Worm (Caenorhabditis elegans) whole organism, L4 larva: ENCODE results near the gene T05A8.6.

ENCODE experiments used
- D1046.2 ChIP-seq: fragments of 200-800 bp; sonication (Bioruptor generic); IDR thresholded peaks from 2 replicates; pipeline ENCODE4 v1.3.6; 2022; ENCODE audit warnings: missing genetic modification characterization, missing compliant biosample characterization
- F10B5.3 ChIP-seq: sonication (generic microtip); optimal IDR thresholded peaks from 2 replicates; lab custom pipeline; 2016; ENCODE audit warnings: mild to moderate bottlenecking, missing genetic modification characterization, missing compliant biosample characterization
- F26F4.8 ChIP-seq: fragments of 200-800 bp; sonication (Bioruptor generic); conservative IDR thresholded peaks from 2 replicates; pipeline ENCODE4 v1.3.6; 2022; ENCODE audit warnings: missing genetic modification characterization, missing compliant biosample characterization
- F37D6.2 ChIP-seq: sonication (generic microtip); optimal IDR thresholded peaks from 2 replicates; lab custom pipeline; 2016; ENCODE audit warnings: mild to moderate bottlenecking, missing genetic modification characterization, missing compliant biosample characterization
- F44E2.7 ChIP-seq: fragments of 200-800 bp; sonication (Bioruptor generic); IDR thresholded peaks from 2 replicates; pipeline ENCODE4 v2.1.2; 2022; ENCODE audit warnings: missing genetic modification characterization, missing compliant biosample characterization
- F49E8.2 ChIP-seq: sonication (generic microtip); optimal IDR thresholded peaks from 2 replicates; lab custom pipeline; 2016; ENCODE audit warnings: missing compliant biosample characterization, mild to moderate bottlenecking, missing genetic modification characterization, borderline replicate concordance
- T20F7.1 ChIP-seq: fragments of 200-800 bp; sonication (Bioruptor generic); optimal IDR thresholded peaks from 2 replicates; lab custom pipeline; 2018; ENCODE audit warnings: mild to moderate bottlenecking, missing genetic modification characterization, missing compliant biosample characterization
- Y105C5A.15 ChIP-seq: fragments of 200-800 bp; sonication (Bioruptor generic); IDR thresholded peaks from 2 replicates; pipeline ENCODE4 v1.3.6; 2022; ENCODE audit warnings: missing genetic modification characterization, missing compliant biosample characterization
- Y48G9A.11 ChIP-seq: fragments of 200-800 bp; sonication (Bioruptor generic); IDR thresholded peaks from 2 replicates; pipeline ENCODE4 v1.3.6; 2022; ENCODE audit warnings: missing genetic modification reagents, missing genetic modification characterization, missing compliant biosample characterization
- ZK546.5 ChIP-seq, 2 experiments: sonication (generic microtip); optimal IDR thresholded peaks; 2 replicates each; lab custom pipeline; 2017; ENCODE audit warnings: missing biosample characterization in 2 of 2, missing genetic modification characterization in 2 of 2
- aha-1 ChIP-seq: fragments of 150-350 bp; peaks from one replicate; lab custom pipeline; 2014; ENCODE audit warnings: missing biosample characterization, missing genetic modification characterization
- ama-1 ChIP-seq: fragments of 150-350 bp; optimal IDR thresholded peaks from 2 replicates; lab custom pipeline; 2014; ENCODE audit warnings: inconsistent platforms, mixed read lengths
- ceh-32 ChIP-seq: sonication (generic microtip); optimal IDR thresholded peaks from 2 replicates; lab custom pipeline; 2016; ENCODE audit warnings: mild to moderate bottlenecking, missing genetic modification characterization, missing compliant biosample characterization; ENCODE audit not compliant: poor library complexity
- ceh-44 ChIP-seq: fragments of 200-800 bp; sonication (Bioruptor generic); IDR thresholded peaks from 2 replicates; pipeline ENCODE4 v1.3.6; 2022; ENCODE audit warnings: missing genetic modification reagents, missing genetic modification characterization, missing compliant biosample characterization
- cey-2 ChIP-seq: sonication (generic microtip); optimal IDR thresholded peaks from 3 replicates; lab custom pipeline; 2017; ENCODE audit warnings: missing genetic modification characterization, mild to moderate bottlenecking, missing compliant biosample characterization, antibody characterized with exemption, borderline replicate concordance; ENCODE audit not compliant: insufficient read depth
- ctbp-1 ChIP-seq: fragments of 200-800 bp; sonication (Bioruptor generic); IDR thresholded peaks from 2 replicates; pipeline ENCODE4 v1.3.6; 2022; ENCODE audit warnings: missing genetic modification reagents, missing genetic modification characterization, missing compliant biosample characterization
- daf-12 ChIP-seq: fragments of 150-350 bp; optimal IDR thresholded peaks from 2 replicates; lab custom pipeline; 2014; ENCODE audit warnings: missing biosample characterization, missing genetic modification reagents, missing genetic modification characterization
- dmd-6 ChIP-seq: fragments of 200-800 bp; sonication (Bioruptor generic); IDR thresholded peaks from 2 replicates; pipeline ENCODE4 v1.3.6; 2022; ENCODE audit warnings: missing genetic modification reagents, missing genetic modification characterization, missing compliant biosample characterization
- dmd-8 ChIP-seq: fragments of 200-800 bp; sonication (Bioruptor generic); IDR thresholded peaks from 2 replicates; pipeline ENCODE4 v1.3.6; 2022; ENCODE audit warnings: missing genetic modification characterization, missing compliant biosample characterization
- dmd-9 ChIP-seq: fragments of 200-800 bp; sonication (Bioruptor generic); IDR thresholded peaks from 2 replicates; pipeline ENCODE4 v1.3.6; 2022; ENCODE audit warnings: missing genetic modification reagents, missing genetic modification characterization, missing compliant biosample characterization
- dpl-1 ChIP-seq: fragments of 150-350 bp; optimal IDR thresholded peaks from 2 replicates; lab custom pipeline; 2014; ENCODE audit warnings: missing biosample characterization, missing genetic modification reagents, missing genetic modification characterization
- dve-1 ChIP-seq: sonication (generic microtip); optimal IDR thresholded peaks from 2 replicates; lab custom pipeline; 2017; ENCODE audit warnings: antibody characterized with exemption, mild to moderate bottlenecking, missing genetic modification characterization, missing compliant biosample characterization; ENCODE audit not compliant: insufficient read depth
- egl-27 ChIP-seq: sonication (generic microtip); optimal IDR thresholded peaks from 3 replicates; lab custom pipeline; 2017; ENCODE audit warnings: missing biosample characterization, missing genetic modification reagents, missing genetic modification characterization
- egl-43 ChIP-seq: fragments of 200-800 bp; sonication (Bioruptor generic); IDR thresholded peaks from 2 replicates; pipeline ENCODE4 v1.3.6; 2022; ENCODE audit warnings: missing genetic modification reagents, missing genetic modification characterization, missing compliant biosample characterization
- hif-1 ChIP-seq, 2 experiments: sonication (generic microtip); optimal IDR thresholded peaks; 2 replicates each; lab custom pipeline; 2016 to 2017; ENCODE audit warnings: missing compliant biosample characterization in 2 of 2, missing genetic modification characterization in 2 of 2, missing genetic modification reagents in 2 of 2, missing genotype in 2 of 2, mild to moderate bottlenecking in 1 of 2
- hmg-1.1 ChIP-seq: fragments of 200-800 bp; sonication (Bioruptor generic); IDR thresholded peaks from 2 replicates; pipeline ENCODE4 v1.3.6; 2022; ENCODE audit warnings: missing genetic modification reagents, missing genetic modification characterization, missing compliant biosample characterization
- lim-7 ChIP-seq: fragments of 200-800 bp; sonication (Bioruptor generic); IDR thresholded peaks from 2 replicates; pipeline ENCODE4 v1.3.6; 2022; ENCODE audit warnings: missing genetic modification characterization, missing compliant biosample characterization
- lin-1 ChIP-seq: fragments of 200-800 bp; sonication (Bioruptor generic); IDR thresholded peaks from 2 replicates; pipeline ENCODE4 v1.3.6; 2022; ENCODE audit warnings: missing genetic modification reagents, missing genetic modification characterization, missing compliant biosample characterization
- lin-15B ChIP-seq: fragments of 150-350 bp; sonication (generic microtip); optimal IDR thresholded peaks from 3 replicates; lab custom pipeline; 2014; ENCODE audit warnings: missing biosample characterization, missing genetic modification characterization
- lin-29 ChIP-seq: fragments of 200-800 bp; sonication (Bioruptor generic); IDR thresholded peaks from 2 replicates; pipeline ENCODE4 v1.3.6; 2022; ENCODE audit warnings: missing genetic modification reagents, missing genetic modification characterization, missing compliant biosample characterization
- lin-38 ChIP-seq: fragments of 200-800 bp; sonication (Bioruptor generic); IDR thresholded peaks from 2 replicates; pipeline ENCODE4 v1.3.6; 2022; ENCODE audit warnings: missing genetic modification reagents, missing genetic modification characterization, missing compliant biosample characterization
- lin-39 ChIP-seq: fragments of 150-350 bp; optimal IDR thresholded peaks from 2 replicates; lab custom pipeline; 2014; ENCODE audit warnings: missing biosample characterization, missing genetic modification reagents, missing genetic modification characterization
- madf-5 ChIP-seq, 2 experiments: fragments of 200-800 bp; sonication (Bioruptor generic); IDR thresholded peaks; 2 replicates each; pipeline ENCODE4 v1.3.6; 2022; ENCODE audit warnings: missing compliant biosample characterization in 2 of 2, missing genetic modification characterization in 2 of 2
- madf-9 ChIP-seq: fragments of 200-800 bp; sonication (Bioruptor generic); conservative IDR thresholded peaks from 2 replicates; pipeline ENCODE4 v1.3.6; 2022; ENCODE audit warnings: missing genetic modification reagents, missing genetic modification characterization, missing compliant biosample characterization
- mdl-1 ChIP-seq, 2 experiments: fragments of 150-350 bp in 1 of 2; sonication (generic microtip) in 1 of 2; optimal IDR thresholded peaks; 2 replicates each; lab custom pipeline; 2014 to 2017; ENCODE audit warnings: missing biosample characterization in 2 of 2, missing genetic modification characterization in 2 of 2
- nhr-10 ChIP-seq: fragments of 150-350 bp; optimal IDR thresholded peaks from 2 replicates; lab custom pipeline; 2014; ENCODE audit warnings: missing biosample characterization, missing genetic modification characterization
- nhr-237 ChIP-seq: sonication (generic microtip); optimal IDR thresholded peaks from 2 replicates; lab custom pipeline; 2017; ENCODE audit warnings: missing biosample characterization, missing genetic modification characterization
- nhr-28 ChIP-seq: fragments of 150-350 bp; optimal IDR thresholded peaks from 2 replicates; lab custom pipeline; 2014; ENCODE audit warnings: missing biosample characterization, missing genetic modification characterization
- nhr-41 ChIP-seq: fragments of 200-800 bp; sonication (Bioruptor generic); IDR thresholded peaks from 2 replicates; pipeline ENCODE4 v1.3.6; 2022; ENCODE audit warnings: missing genetic modification reagents, missing genetic modification characterization, missing compliant biosample characterization
- nhr-77 ChIP-seq: fragments of 150-350 bp; optimal IDR thresholded peaks from 2 replicates; lab custom pipeline; 2014; ENCODE audit warnings: missing biosample characterization, missing genetic modification characterization
- pha-4 ChIP-seq, 2 experiments: fragments of 150-350 bp in 1 of 2; fragments of 200-800 bp in 1 of 2; sonication (Bioruptor generic) in 1 of 2; IDR thresholded peaks in 1 of 2; optimal IDR thresholded peaks in 1 of 2; 2 replicates each; pipeline versions ENCODE4 v1.3.6 to Lab custom; 2014 to 2022; ENCODE audit warnings: missing genetic modification characterization in 2 of 2, missing genetic modification reagents in 2 of 2, missing biosample characterization in 1 of 2, missing compliant biosample characterization in 1 of 2
- php-3 ChIP-seq: fragments of 200-800 bp; sonication (Bioruptor generic); IDR thresholded peaks from 2 replicates; pipeline ENCODE4 v1.3.6; 2022; ENCODE audit warnings: missing genetic modification reagents, missing genetic modification characterization, missing compliant biosample characterization
- pqm-1 ChIP-seq: sonication (generic microtip); optimal IDR thresholded peaks from 2 replicates; lab custom pipeline; 2017; ENCODE audit warnings: missing biosample characterization, missing genetic modification characterization
- sdz-12 ChIP-seq: fragments of 200-800 bp; sonication (Bioruptor generic); optimal IDR thresholded peaks from 2 replicates; lab custom pipeline; 2018; ENCODE audit warnings: mild to moderate bottlenecking, missing genetic modification characterization, missing compliant biosample characterization
- skn-1 ChIP-seq: fragments of 150-350 bp; optimal IDR thresholded peaks from 2 replicates; lab custom pipeline; 2014; ENCODE audit warnings: missing biosample characterization, missing genetic modification characterization
- snpc-4 ChIP-seq: fragments of 150-350 bp; optimal IDR thresholded peaks from 2 replicates; lab custom pipeline; 2014; ENCODE audit warnings: missing biosample characterization, missing genetic modification characterization
- spr-3 ChIP-seq: fragments of 200-800 bp; sonication (Bioruptor generic); optimal IDR thresholded peaks from 2 replicates; lab custom pipeline; 2018; ENCODE audit warnings: mild to moderate bottlenecking, missing genetic modification characterization, missing compliant biosample characterization
- unc-130 ChIP-seq: sonication (generic microtip); optimal IDR thresholded peaks from 2 replicates; lab custom pipeline; 2016; ENCODE audit warnings: missing genetic modification reagents, missing genetic modification characterization, missing compliant biosample characterization
- unc-39 ChIP-seq: sonication (generic microtip); optimal IDR thresholded peaks from 2 replicates; lab custom pipeline; 2017; ENCODE audit warnings: missing biosample characterization, missing genetic modification characterization
- zfp-3 ChIP-seq: fragments of 200-800 bp; sonication (Bioruptor generic); conservative IDR thresholded peaks from 2 replicates; pipeline ENCODE4 v1.3.6; 2022; ENCODE audit warnings: missing genetic modification reagents, missing genetic modification characterization, missing compliant biosample characterization
- zip-2 ChIP-seq: fragments of 150-350 bp; optimal IDR thresholded peaks from 2 replicates; lab custom pipeline; 2014; ENCODE audit warnings: missing biosample characterization, missing genetic modification characterization
- ztf-11 ChIP-seq: fragments of 150-350 bp; optimal IDR thresholded peaks from 2 replicates; lab custom pipeline; 2014; ENCODE audit warnings: missing biosample characterization, missing genetic modification characterization

Gene T05A8.6

DNA sequence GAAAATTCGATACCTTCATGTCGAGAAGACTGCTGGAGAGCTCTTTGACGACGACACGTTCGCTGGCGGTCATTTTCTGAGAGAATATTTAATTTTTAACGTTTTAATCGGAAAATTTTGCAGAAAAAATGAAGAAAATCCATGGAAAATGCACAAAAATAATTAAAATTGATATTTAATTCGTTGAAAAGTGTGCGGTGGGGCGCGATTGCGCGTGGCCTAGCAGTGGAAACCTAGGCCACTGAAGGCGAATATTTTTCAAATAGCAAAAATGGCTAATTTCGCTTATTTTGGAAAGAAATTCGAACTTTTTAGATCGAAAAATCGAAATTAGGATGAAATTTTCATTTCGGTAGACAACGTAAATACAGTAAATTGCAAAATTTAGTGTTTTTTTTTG lies 13.0 kb upstream of the T05A8.6 start, which contains the start of gene F29A7.6 (continued):
- TF ChIP-seq lin-15B (tag; lab: Kevin White, UChicago), result no peak
- TF ChIP-seq unc-39, result no peak
- TF ChIP-seq F44E2.7 (GFP tag; lab: Robert Waterston, UW), result no peak
- no peak for TF ChIP-seq dve-1
- no peak for TF ChIP-seq pha-4 (GFP tag; IDR thresholded peaks at IDR 0.05; lab: Robert Waterston, UW)
- TF ChIP-seq pha-4 (tag; optimal IDR thresholded peaks at IDR 0.05; lab: Kevin White, UChicago), result no peak
- no peak for TF ChIP-seq zip-2
- TF ChIP-seq zfp-3 (GFP tag; lab: Robert Waterston, UW), result no peak
- peak; percentile 69 for TF ChIP-seq unc-130 (GFP tag; lab: Kevin White, UChicago)
- TF ChIP-seq egl-43 (GFP tag; lab: Robert Waterston, UW), result no peak
- TF ChIP-seq ceh-32, result no peak
- no peak for TF ChIP-seq ZK546.5 (tag; optimal IDR thresholded peaks at IDR 0.05; lab: Kevin White, UChicago)
- peak; percentile 50; the same call in 1 of the 2 replicates for TF ChIP-seq dmd-6 (GFP tag; lab: Robert Waterston, UW)
- no peak for TF ChIP-seq Y105C5A.15 (GFP tag; lab: Robert Waterston, UW)
- no peak for TF ChIP-seq skn-1 (tag; lab: Kevin White, UChicago)
- TF ChIP-seq nhr-10 (tag; lab: Kevin White, UChicago), result no peak
- peak; percentile 56 for TF ChIP-seq dpl-1
- TF ChIP-seq lin-39 (tag; lab: Kevin White, UChicago), result no peak
- TF ChIP-seq pqm-1 (tag; lab: Kevin White, UChicago), result no peak
- TF ChIP-seq lin-29 (GFP tag; lab: Robert Waterston, UW), result no peak
- no peak for TF ChIP-seq ceh-44 (GFP tag; lab: Robert Waterston, UW)
- TF ChIP-seq cey-2 (tag; lab: Kevin White, UChicago), result no peak
- TF ChIP-seq D1046.2 (GFP tag; lab: Robert Waterston, UW), result no peak
- TF ChIP-seq spr-3, result no peak
- TF ChIP-seq lim-7 (GFP tag; lab: Robert Waterston, UW), result no peak
- no peak for TF ChIP-seq ama-1 (lab: Kevin White, UChicago)
- TF ChIP-seq F37D6.2, result no peak
- no peak for TF ChIP-seq ztf-11 (tag; lab: Kevin White, UChicago)
- no peak for TF ChIP-seq hmg-1.1 (GFP tag; lab: Robert Waterston, UW)
- TF ChIP-seq madf-5 (GFP tag; IDR thresholded peaks at IDR 0.05; lab: Robert Waterston, UW), result no peak
- no peak for TF ChIP-seq dmd-8 (GFP tag; lab: Robert Waterston, UW)
- peak; percentile 98 for TF ChIP-seq lin-38 (GFP tag; lab: Robert Waterston, UW)
- TF ChIP-seq hif-1 (tag; optimal IDR thresholded peaks at IDR 0.05; lab: Kevin White, UChicago), result peak in 1 of 2 experiments; percentile 80
- no peak for TF ChIP-seq nhr-237 (tag; lab: Kevin White, UChicago)
- TF ChIP-seq lin-1 (GFP tag; lab: Robert Waterston, UW), result no peak
- TF ChIP-seq F49E8.2, result peak; percentile 10
- no peak for TF ChIP-seq mdl-1 (tag; optimal IDR thresholded peaks at IDR 0.05; lab: Kevin White, UChicago)
- TF ChIP-seq F10B5.3 (tag; lab: Kevin White, UChicago), result no peak
- no peak for TF ChIP-seq F26F4.8 (GFP tag; lab: Robert Waterston, UW)
- no peak for TF ChIP-seq snpc-4
- TF ChIP-seq madf-9 (GFP tag; lab: Robert Waterston, UW), result no peak
- peak; percentile 12 for TF ChIP-seq nhr-28 (tag; lab: Kevin White, UChicago)
- no peak for TF ChIP-seq daf-12 (tag; lab: Kevin White, UChicago)
- TF ChIP-seq ctbp-1 (GFP tag; lab: Robert Waterston, UW), result no peak
- TF ChIP-seq nhr-77, result no peak
- TF ChIP-seq egl-27 (tag; lab: Kevin White, UChicago), result no peak
- TF ChIP-seq aha-1, result no peak
- no peak for TF ChIP-seq Y48G9A.11 (GFP tag; lab: Robert Waterston, UW)
- no peak for TF ChIP-seq sdz-12 (GFP tag; lab: Kevin White, UChicago)
- no peak for TF ChIP-seq nhr-41 (GFP tag; lab: Robert Waterston, UW)
- no peak for TF ChIP-seq php-3
- TF ChIP-seq dmd-9 (GFP tag; lab: Robert Waterston, UW), result 0 out of 2 replicates have a peak, but pooled peaks have one; percentile 26
- no peak for TF ChIP-seq T20F7.1 (GFP tag; lab: Kevin White, UChicago)
